Fruit fly (Drosophila melanogaster): ENCODE data around the gene CG9915.

DNA sequence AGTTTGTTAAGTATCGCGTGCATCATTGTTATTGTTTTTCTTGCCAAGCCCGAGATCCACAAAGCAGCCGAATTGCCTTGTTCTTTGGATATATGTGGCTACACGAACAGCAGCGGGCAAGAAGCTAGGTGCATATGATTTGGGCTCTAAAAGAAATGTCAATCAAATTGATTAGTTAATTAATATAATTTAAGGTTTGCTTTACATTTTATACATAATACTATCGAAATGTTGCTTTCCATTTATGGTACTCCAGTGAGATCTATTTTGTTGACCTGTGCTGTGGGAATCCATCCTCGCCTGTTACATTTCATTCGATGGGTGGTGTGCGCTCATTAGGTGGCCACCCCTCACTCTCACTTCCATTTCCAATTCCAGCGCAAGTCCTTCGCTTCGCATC lies 49.5 kb downstream of the CG9915 start:
- TF ChIP-seq Abd-B (GFP tag; optimal IDR thresholded peaks at IDR 0.05) (no peak), CG32264 (GFP tag; optimal IDR thresholded peaks at IDR 0.05) (no peak), Hr83 (GFP tag; optimal IDR thresholded peaks at IDR 0.05; ENCODE audit: poor library complexity, severe bottlenecking) (no peak), psq (GFP tag; optimal IDR thresholded peaks at IDR 0.05) (peak; percentile 25), CG9705 (GFP tag; optimal IDR thresholded peaks at IDR 0.05) (no peak), Mio (GFP tag; optimal IDR thresholded peaks at IDR 0.05) (no peak), OdsH (GFP tag; optimal IDR thresholded peaks at IDR 0.05) (peak; percentile 35), CrebA (GFP tag; optimal IDR thresholded peaks at IDR 0.05; ENCODE audit: borderline replicate concordance) (no peak), dl (GFP tag; optimal IDR thresholded peaks at IDR 0.05; ENCODE audit: insufficient read depth in 1 of 2, partially characterized antibody in 2 of 2) (no peak), h (GFP tag; optimal IDR thresholded peaks at IDR 0.05) (peak; percentile 62), jim (GFP tag; optimal IDR thresholded peaks at IDR 0.05) (no peak)
